Fruit fly (Drosophila melanogaster): ENCODE measurements around the gene CG14913.
A peak's percentile ranks its signal among the peaks of the same experiment; 100 is the strongest.

DNA sequence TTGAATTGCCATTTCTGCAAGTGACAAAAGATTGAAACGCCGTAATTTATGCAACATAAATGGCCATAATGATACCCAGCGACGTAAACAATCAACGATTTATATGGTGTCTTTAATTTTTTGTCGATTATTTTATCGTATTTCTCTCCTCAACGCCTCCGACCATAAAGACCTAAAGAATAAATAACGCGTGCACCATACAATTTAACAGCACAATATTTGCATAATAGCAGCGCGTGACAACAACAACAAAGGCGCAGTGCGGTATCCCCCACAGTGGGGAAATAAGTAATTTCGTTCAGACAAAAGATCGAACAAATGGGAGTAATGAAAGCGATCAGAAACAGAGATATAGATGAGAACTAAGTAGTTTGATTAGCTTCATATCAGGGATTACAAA, 29.3 kb downstream of the CG14913 start:
- TF ChIP-seq CG1621 (tag; optimal IDR thresholded peaks at IDR 0.05) (no peak), dac (GFP tag; optimal IDR thresholded peaks at IDR 0.05) (no peak), topi (GFP tag; optimal IDR thresholded peaks at IDR 0.05) (peak; percentile 20), pdm3 (GFP tag; optimal IDR thresholded peaks at IDR 0.05) (no peak), CG10631 (GFP tag; optimal IDR thresholded peaks at IDR 0.05) (no peak), Blimp-1 (GFP tag; optimal IDR thresholded peaks at IDR 0.05) (no peak), CG8632 (GFP tag; optimal IDR thresholded peaks at IDR 0.05) (no peak), CG6808 (GFP tag; optimal IDR thresholded peaks at IDR 0.05) (no peak), CG34406 (GFP tag; optimal IDR thresholded peaks at IDR 0.05) (no peak), Smox (GFP tag; optimal IDR thresholded peaks at IDR 0.05) (no peak)

All from whole organism, prepupa.